Worm (Caenorhabditis elegans): Measurements from ENCODE around the gene C25E10.12.

DNA sequence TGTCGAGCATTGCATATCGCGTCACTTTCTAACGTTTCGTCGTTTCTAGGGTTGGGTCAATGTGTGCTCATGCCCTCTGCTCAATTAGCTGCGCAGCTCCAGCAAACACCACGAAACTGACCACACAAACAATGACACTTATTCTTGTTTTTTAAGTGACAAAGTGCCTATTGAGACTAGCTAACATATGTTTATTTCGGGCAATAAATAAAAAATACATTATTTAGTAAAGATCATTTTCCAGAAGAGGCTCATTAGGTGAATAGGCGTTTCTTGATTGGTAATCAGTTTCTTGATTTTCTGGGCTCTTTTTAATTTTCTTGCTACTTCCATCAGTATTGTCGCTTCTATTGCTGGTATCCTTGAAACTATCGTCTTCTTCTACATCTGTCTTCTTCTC, 7.4 kb upstream of the C25E10.12 start, which contains the start of gene T27E4.5:
- TF ChIP-seq him-1 (tag; optimal IDR thresholded peaks at IDR 0.05) (no peak), W03F9.2 (tag; optimal IDR thresholded peaks at IDR 0.05) (no peak), dao-5 (tag; optimal IDR thresholded peaks at IDR 0.05) (no peak)

All from whole organism, L4/young adult.